Fruit fly (Drosophila melanogaster) ovary, adult (tissue): ENCODE measurements around the gene Gr61a.

ENCODE experiments used
- CG17801 ChIP-seq: fragments of 200-800 bp; optimal IDR thresholded peaks from 2 replicates; lab custom pipeline; 2019; ENCODE audit warnings: missing biosample characterization, mild to moderate bottlenecking, missing genetic modification characterization, moderate library complexity; ENCODE audit not compliant: partially characterized antibody

Gene Gr61a

DNA sequence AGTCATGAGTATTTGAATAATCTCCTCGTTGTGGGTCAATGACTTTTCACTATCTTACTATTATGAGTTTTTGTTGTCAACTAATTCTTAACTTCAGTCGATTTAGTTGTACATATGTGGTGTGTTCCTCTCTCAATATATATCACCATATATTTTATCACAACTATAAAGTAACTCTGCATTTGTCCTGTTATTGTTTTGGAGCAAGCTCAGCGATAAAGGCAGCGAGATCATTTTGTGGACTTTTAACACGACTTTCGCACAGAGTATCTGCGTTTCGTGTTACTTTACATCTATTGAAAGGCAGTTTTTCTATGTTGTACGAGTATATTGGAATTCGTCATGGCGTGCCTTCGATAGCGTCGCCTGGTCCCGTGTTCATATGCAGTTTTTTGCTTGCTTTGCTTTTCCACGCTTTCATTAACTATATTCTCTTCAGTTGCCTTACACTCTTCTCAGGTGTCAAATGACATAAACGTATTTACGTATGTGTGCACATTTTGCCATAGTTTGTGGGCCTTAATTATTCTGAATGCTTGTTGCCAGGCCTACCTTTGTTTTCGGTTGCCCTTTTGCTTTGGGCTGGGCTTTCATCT is 34.3 kb downstream of the Gr61a start:
- no peak for TF ChIP-seq CG17801 (GFP tag; lab: Kevin White, UChicago)

DNA sequence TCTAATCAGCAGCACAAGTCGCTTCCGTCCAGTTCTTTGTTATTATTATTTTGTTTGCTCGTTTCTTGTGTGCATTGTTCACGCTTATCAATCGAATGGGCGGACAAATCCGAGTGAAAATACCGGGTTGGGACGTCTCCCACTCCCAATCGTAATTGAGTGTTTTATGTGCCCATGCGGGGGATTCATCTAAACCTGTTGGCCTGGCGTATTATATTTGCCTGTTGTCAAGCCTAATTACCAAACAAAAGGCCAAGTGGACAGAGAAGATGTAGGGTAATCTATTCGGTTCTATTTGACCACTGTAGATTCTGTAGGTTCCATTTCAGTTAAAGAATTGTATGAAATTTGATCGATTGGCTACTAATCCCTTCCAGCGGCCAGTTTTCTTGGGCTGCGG is 34.8 kb downstream of the Gr61a start:
- no peak for TF ChIP-seq CG17801 (GFP tag; lab: Kevin White, UChicago)

DNA sequence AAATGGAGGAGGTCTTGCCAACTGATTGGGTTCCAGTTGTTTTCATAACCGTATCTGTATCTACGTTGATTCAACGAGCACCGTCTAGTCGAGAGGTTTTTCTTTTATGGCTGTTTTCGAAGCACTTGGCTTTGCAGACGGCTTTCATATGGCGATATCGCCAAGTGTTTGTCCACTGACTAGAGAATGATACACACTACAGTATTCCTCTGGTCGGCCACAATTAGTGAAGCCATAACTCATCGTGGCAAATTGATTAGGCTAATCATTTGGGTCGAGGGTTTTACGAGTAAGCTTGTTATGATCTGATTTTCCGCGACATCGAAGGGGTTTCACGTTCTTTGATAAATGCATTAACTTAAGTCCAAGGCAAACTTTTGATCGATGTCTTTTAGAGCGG is 35.4 kb downstream of the Gr61a start:
- no peak for TF ChIP-seq CG17801 (GFP tag; lab: Kevin White, UChicago)

dm6 chr3L:880851-881250 is 39.6 kb downstream of the Gr61a start:
- peak; percentile 69 for TF ChIP-seq CG17801 (GFP tag; lab: Kevin White, UChicago)

DNA sequence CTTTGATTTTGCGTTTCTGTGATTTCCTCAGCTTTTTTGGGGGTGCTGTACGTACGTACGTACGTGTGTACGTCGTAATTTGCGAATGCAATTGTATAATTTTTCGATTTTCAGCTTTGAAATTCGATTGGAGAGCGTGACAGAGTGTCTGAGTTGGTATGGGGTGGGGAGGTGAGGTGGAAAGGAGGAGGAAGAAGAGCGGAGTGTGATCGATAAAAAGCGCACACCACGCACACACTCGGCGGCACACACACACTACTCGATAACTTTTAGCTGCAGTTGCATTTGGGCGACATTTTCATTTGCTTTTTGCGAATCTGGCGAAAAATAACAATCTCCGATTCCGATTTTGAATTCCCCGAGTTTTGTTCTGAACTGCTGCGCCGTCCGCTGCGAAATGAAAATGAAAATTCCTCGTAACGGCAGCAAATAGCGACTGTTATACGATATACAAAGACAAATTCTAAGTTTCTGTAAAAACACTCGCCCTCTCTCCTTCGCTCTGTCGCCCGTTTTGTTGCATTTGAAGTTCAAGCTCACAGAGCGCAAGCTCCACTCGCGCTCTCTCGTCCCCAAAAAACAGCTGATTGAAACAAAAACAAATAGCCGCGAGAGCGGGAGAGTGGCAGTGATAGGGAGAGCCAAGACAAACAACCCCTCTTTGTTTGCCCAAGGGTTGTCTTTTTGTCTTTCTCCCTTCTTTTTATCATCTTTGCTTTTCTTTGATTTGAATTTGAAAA is 40.4 kb downstream of the Gr61a start, which contains the start of gene CG13907:
Gene CG13907 (minus strand): TSS at position 518 of the 740 bp plus-strand sequence.
- TF ChIP-seq CG17801 (GFP tag; lab: Kevin White, UChicago), result no peak

DNA sequence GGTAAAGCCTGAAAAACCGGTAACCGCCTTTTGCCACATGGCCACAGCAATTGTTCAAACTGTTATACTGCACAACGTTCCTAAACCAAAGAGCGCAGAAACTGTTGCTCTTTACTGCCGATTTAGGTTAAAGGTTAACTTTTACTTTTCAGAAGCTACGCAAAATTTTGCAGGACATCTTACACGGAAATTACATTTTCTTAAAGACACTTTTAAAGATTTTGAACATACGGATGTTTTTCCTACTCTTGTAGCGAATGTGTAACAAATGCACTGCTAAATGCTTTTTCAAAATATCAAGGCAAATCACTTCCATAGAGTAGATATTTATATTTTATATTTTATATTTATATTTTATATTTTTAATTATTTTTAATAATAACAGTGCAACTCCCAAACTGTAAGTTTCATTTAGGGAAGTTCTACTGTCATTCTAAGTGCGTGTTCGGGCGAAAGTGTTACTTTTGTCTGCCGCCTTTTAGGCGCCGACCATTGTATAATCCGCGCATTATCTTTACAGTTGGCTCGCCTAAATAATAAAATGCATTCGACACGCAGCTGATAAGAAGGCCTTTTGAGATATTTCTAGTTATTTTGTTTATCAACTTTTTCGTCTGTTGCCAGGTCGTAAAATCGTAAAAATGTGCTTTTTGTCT is 41.1 kb downstream of the Gr61a start:
- no peak for TF ChIP-seq CG17801 (GFP tag; lab: Kevin White, UChicago)

DNA sequence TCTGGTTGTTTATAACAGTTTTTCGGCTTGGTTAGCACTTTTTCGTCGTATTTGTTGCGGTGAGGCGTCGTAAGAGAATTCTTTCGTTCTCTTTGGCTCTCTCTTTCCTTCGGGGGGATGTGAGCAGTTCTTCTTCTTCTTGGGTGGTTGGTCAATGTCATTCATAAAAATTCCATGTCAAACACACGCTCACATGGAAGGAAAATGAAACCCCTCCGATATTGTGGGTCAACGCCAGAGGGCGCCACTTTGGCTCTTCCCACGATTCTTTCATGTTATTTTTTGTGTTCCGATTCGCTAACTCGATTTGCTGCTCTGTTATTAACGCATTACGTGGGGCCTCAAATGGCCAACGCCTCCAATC is 41.6 kb downstream of the Gr61a start:
- no peak for TF ChIP-seq CG17801 (GFP tag; lab: Kevin White, UChicago)

dm6 chr3L:883786-884185 is 42.5 kb downstream of the Gr61a start:
- TF ChIP-seq CG17801 (GFP tag; lab: Kevin White, UChicago), result no peak

DNA sequence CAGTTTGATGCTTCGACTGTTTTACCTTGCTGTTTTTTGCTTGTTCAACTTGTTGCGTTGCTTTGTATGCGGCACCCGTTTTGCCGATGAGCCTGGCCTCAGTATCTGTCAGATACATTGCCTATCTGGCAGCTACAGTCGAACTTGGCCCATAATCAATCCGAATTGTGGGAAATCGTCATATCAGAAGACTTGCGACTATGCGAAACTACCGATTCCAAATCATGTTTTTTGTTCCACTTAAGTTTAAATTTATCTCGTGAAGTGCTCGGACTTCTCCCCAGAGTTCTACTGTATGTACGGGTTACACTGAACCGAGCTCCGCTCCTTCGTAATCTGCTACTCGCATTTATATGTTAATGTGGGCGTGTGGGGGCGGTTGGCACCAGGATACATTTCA is 43.0 kb downstream of the Gr61a start:
- no peak for TF ChIP-seq CG17801 (GFP tag; lab: Kevin White, UChicago)

DNA sequence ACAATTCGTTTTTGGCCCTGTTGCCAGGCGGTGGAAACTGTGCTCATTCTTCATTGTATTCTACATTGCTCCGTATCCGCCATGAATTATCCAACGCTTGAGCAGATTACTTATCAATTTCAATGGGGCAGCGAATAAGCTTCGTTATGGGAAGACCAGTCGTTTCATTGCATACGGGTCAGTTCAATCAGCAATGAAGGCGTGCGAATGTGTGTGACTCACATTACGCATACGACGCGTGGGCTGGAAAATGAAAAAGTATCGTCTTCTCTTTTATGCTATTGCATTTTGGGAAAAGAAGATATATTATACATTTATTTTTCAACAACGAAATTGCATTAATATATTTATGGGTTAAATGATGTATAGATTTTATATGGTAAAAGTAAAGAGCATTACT is 43.8 kb downstream of the Gr61a start:
- TF ChIP-seq CG17801 (GFP tag; lab: Kevin White, UChicago), result no peak

DNA sequence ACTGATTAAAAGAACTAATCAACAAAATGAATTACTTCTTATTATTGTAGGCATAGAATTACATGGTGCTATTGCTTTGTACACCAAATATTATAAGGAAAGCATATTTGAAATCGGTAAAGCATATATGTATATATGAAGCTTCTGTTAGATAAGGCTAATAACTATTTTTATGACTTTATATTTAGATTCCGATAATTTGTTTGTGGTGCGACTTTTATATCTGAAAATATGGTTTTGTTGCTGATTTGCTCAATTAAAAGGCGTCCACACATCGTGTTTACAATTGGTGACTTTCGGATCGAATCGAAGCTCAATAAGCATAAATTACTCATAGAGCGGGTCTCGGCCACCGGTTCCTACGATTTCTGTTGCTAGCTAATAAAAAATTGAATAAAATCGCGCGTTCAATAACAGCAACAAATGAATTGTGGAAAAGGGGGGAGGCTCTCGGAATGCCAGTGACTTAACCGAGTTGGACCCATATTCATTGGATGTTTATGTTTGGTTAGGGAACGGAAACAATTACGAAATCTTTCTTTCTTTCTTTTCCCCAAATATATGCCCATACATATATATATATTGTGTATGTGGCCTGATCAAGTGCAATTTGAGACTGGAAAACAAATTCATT is 44.5 kb downstream of the Gr61a start:
- TF ChIP-seq CG17801 (GFP tag; lab: Kevin White, UChicago), result no peak

DNA sequence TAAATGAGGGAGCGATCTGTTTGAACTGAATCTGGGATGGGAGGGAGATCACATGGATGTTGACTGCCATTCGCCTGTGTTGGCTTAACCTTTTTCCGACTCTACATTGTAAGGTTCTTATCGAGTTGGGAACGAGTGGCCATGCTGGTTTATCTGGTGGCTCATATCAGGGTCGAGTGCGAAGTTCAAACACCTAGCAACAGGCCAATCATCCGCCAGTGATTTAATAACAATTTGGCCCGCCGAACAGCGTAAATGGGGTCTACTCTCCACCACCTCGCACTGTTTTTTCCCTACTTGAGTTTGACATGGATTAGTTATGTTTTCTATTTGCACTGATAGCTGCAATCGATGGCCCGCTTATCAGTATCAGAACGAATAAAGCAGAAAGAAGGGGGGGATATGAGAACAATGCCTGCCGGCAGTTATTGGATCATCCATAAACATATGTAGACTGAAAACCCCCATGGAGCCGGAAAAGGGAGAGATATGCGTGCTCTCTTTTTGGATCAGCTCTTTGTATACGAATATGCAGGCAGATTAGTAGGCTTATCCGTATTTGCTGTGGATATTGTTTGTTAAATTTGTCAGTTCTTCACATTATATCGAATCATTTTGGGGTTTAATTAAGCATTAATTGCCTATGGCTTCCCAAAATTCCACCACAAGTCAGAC is 46.3 kb downstream of the Gr61a start:
- no peak for TF ChIP-seq CG17801 (GFP tag; lab: Kevin White, UChicago)

DNA sequence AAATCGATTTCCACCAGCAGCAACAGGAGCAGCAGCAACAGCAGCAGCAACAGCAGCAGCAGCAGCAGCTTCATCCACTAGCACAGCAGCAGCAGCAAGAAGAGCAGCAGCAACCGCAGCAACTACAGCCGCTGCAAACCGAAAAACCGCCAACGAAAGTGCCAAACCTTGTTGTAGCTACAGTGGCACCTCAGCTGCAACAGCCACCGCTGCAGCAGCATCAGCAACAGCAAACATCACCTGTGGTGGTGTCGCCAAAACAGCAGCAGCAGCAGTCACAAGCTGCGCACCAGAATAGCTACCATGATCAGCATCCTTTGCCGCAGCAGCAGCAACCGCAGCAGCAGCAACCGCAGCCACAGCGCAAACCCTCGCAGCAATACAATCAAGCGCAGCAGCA is 47.1 kb downstream of the Gr61a start:
- no peak for TF ChIP-seq CG17801 (GFP tag; lab: Kevin White, UChicago)
